Worm (Caenorhabditis elegans): ENCODE data around the gene btb-7.

DNA sequence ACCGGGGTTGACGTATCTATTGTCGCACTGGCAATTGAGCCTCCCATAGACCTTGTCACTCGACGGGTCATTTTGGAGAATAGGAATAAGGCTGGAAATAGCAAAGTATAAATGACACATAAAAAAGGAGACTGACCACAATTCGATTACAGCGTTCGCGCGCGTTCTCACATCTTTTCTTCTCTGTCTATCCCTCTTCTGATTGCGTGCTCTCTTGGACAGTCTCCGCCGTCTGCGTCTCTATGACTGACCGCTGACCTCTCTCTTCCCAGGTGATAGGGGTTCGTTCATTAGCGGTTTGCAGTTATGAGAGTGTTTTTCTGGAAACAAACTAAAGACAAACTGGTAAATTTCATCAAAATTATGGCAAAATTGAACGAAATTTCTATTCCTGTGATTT is 23.3 kb downstream of the btb-7 start, which contains the start of gene ceh-83:
- TF ChIP-seq flt-1 (GFP tag; IDR thresholded peaks at IDR 0.05) (no peak), tab-1 (GFP tag; IDR thresholded peaks at IDR 0.05) (no peak), T22C8.4 (GFP tag; IDR thresholded peaks at IDR 0.05) (no peak)

Data from whole organism, midembryonic.